Fruit fly (Drosophila melanogaster): ENCODE measurements around the gene CG15449.

- TF ChIP-seq Hr4 (GFP tag; optimal IDR thresholded peaks at IDR 0.05), result no peak
- no peak for TF ChIP-seq CG9139 (GFP tag; optimal IDR thresholded peaks at IDR 0.05)
- TF ChIP-seq CG10669 (GFP tag; optimal IDR thresholded peaks at IDR 0.05), result no peak
- TF ChIP-seq eg (GFP tag; IDR thresholded peaks at IDR 0.05), result no peak
- no peak for TF ChIP-seq Ets21C (GFP tag; optimal IDR thresholded peaks at IDR 0.05)
- TF ChIP-seq spab (GFP tag; optimal IDR thresholded peaks at IDR 0.05), result no peak
- no peak for TF ChIP-seq fkh (GFP tag; optimal IDR thresholded peaks at IDR 0.05)
- TF ChIP-seq cyc (GFP tag; optimal IDR thresholded peaks at IDR 0.05), result no peak
- no peak for TF ChIP-seq Sox14 (GFP tag; optimal IDR thresholded peaks at IDR 0.05)
- no peak for TF ChIP-seq svp (GFP tag)
- no peak for TF ChIP-seq CG15336 (GFP tag; IDR thresholded peaks at IDR 0.05)
- no peak for TF ChIP-seq Hr39 (GFP tag; optimal IDR thresholded peaks at IDR 0.05)
- TF ChIP-seq Met (GFP tag; optimal IDR thresholded peaks at IDR 0.05), result no peak
- no peak for TF ChIP-seq Sox102F (GFP tag; optimal IDR thresholded peaks at IDR 0.05)
These were observed 14.6 kb downstream of the CG15449 start, which contains the start of gene r-cup for dm6 chrX:21025788-21026187.
